Worm (Caenorhabditis elegans) whole organism, L4 larva: ENCODE results near the gene dhs-7.

Source experiments
- F49E8.2 ChIP-seq: sonication (generic microtip); optimal IDR thresholded peaks from 2 replicates; lab custom pipeline; 2016; ENCODE audit warnings: missing compliant biosample characterization, mild to moderate bottlenecking, missing genetic modification characterization, borderline replicate concordance
- T26A8.4 ChIP-seq: fragments of 200-800 bp; sonication (Bioruptor generic); IDR thresholded peaks from 2 replicates; pipeline ENCODE4 v1.3.6; 2022; ENCODE audit warnings: missing genetic modification characterization, missing compliant biosample characterization
- ama-1 ChIP-seq: fragments of 150-350 bp; optimal IDR thresholded peaks from 2 replicates; lab custom pipeline; 2014; ENCODE audit warnings: inconsistent platforms, mixed read lengths
- dpl-1 ChIP-seq: fragments of 150-350 bp; optimal IDR thresholded peaks from 2 replicates; lab custom pipeline; 2014; ENCODE audit warnings: missing biosample characterization, missing genetic modification reagents, missing genetic modification characterization
- dve-1 ChIP-seq: sonication (generic microtip); optimal IDR thresholded peaks from 2 replicates; lab custom pipeline; 2017; ENCODE audit warnings: antibody characterized with exemption, mild to moderate bottlenecking, missing genetic modification characterization, missing compliant biosample characterization; ENCODE audit not compliant: insufficient read depth
- hmg-1.1 ChIP-seq: fragments of 200-800 bp; sonication (Bioruptor generic); IDR thresholded peaks from 2 replicates; pipeline ENCODE4 v1.3.6; 2022; ENCODE audit warnings: missing genetic modification reagents, missing genetic modification characterization, missing compliant biosample characterization
- nhr-76 ChIP-seq: fragments of 150-350 bp; optimal IDR thresholded peaks from 2 replicates; lab custom pipeline; 2014; ENCODE audit warnings: missing biosample characterization, missing genetic modification characterization
- pha-4 ChIP-seq, 2 experiments: fragments of 150-350 bp in 1 of 2; fragments of 200-800 bp in 1 of 2; sonication (Bioruptor generic) in 1 of 2; IDR thresholded peaks in 1 of 2; optimal IDR thresholded peaks in 1 of 2; 2 replicates each; pipeline versions ENCODE4 v1.3.6 to Lab custom; 2014 to 2022; ENCODE audit warnings: missing genetic modification characterization in 2 of 2, missing genetic modification reagents in 2 of 2, missing biosample characterization in 1 of 2, missing compliant biosample characterization in 1 of 2
- snpc-4 ChIP-seq: fragments of 150-350 bp; optimal IDR thresholded peaks from 2 replicates; lab custom pipeline; 2014; ENCODE audit warnings: missing biosample characterization, missing genetic modification characterization
- spr-1 ChIP-seq: sonication (generic microtip); optimal IDR thresholded peaks from 2 replicates; lab custom pipeline; 2016; ENCODE audit warnings: mild to moderate bottlenecking, missing genetic modification characterization, missing compliant biosample characterization

- TF ChIP-seq dpl-1 (GFP tag; lab: Kevin White, UChicago) (no peak), ama-1 (lab: Kevin White, UChicago) (no peak), snpc-4 (tag; lab: Kevin White, UChicago) (no peak), T26A8.4 (GFP tag; lab: Robert Waterston, UW) (no peak), nhr-76 (no peak), pha-4 (GFP tag; IDR thresholded peaks at IDR 0.05; lab: Robert Waterston, UW) (no peak), pha-4 (tag; optimal IDR thresholded peaks at IDR 0.05; lab: Kevin White, UChicago) (no peak), spr-1 (no peak), F49E8.2 (tag; lab: Kevin White, UChicago) (no peak), hmg-1.1 (GFP tag; lab: Robert Waterston, UW) (no peak), dve-1 (tag; lab: Kevin White, UChicago) (no peak)
Observed at ce11 chrII:7217047-7217446, 8.8 kb upstream of the dhs-7 start, which contains the start of gene E04F6.10.
